Worm (Caenorhabditis elegans): ENCODE measurements around the gene B0303.11.

Gene B0303.11

DNA sequence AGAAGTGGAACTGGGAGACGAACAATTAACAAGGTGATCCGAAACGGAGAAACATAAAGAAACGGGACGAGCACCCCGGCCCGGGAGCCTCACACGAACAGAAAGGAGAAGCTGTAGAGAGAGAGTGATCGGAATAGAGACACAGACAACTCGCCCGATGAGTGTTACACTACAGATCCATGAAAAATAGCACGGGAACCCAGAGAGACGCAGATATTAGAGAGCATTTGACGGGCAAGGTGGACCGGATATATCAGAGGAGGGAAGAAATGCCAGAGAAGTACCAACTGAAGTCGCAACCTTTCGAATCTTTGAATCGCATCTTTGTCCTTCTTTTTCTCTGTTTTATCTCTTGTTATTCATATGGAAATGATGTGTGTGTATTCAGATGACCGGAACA, 25.8 kb downstream of the B0303.11 start, which contains the start of gene anmt-1:
Gene anmt-1 (plus strand): TSS at position 388 of the 400 bp plus-strand sequence.
- TF ChIP-seq hlh-1 (tag; optimal IDR thresholded peaks at IDR 0.05): peak; percentile 61
- no peak for TF ChIP-seq mab-5 (tag; optimal IDR thresholded peaks at IDR 0.05)
- peak; percentile 52 for TF ChIP-seq unc-120 (tag; optimal IDR thresholded peaks at IDR 0.05; ENCODE audit: poor library complexity, severe bottlenecking)
- TF ChIP-seq unc-62 (GFP tag; optimal IDR thresholded peaks at IDR 0.05): peak; percentile 42

DNA sequence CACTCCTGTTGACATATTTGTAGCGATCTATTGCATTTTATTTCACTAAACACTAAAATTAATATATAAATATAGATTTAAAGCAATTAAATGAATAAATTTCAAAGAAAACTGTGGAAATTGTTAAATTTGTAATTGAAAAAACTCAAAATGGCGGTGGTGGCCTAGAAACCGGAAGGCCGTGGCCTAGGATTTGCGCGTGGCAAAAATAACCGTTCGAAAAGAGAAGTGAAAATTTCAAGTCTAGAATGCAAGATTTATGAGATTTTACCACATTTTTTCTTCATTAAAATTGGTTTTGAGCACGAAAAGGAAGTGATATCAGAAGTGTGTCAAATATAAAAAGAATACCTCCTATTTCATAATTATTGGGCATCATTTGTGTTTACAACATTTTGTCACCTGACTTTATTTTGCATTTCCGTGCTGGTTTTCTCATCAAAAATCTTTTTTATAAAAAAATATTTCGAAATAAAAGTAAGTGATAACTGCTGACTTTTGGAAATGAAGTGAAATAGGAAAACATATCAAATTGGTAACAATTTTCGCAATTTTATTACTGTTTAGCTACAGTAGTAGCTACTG, 26.4 kb downstream of the B0303.11 start, which contains the start of gene fli-1:
Gene fli-1 (minus strand): TSS at position 58 of the 585 bp plus-strand sequence.
- TF ChIP-seq M03D4.4 (tag; optimal IDR thresholded peaks at IDR 0.05) (no peak), sptf-1 (tag; optimal IDR thresholded peaks at IDR 0.05) (peak; percentile 51), mab-5 (tag; optimal IDR thresholded peaks at IDR 0.05) (no peak)

DNA sequence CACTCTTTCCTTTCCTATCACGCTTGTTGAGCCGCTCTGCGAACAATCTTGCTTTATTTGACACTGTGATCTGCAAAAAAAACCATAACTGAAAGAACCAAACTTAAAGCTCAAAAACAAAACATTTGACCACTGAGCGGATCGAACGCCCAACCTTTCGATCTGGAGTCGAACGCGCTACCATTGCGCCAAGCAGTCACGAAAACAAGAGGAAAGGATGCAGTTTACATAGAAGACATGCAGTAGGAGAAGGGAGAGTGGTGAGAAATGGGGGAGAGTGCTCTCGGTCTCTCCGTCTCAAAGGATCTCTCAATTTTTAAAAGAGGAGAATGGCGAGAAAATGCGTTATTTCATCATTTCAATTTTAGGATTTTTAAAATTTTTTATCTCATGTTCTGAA, 31.8 kb downstream of the B0303.11 start:
- TF ChIP-seq zip-8 (tag; optimal IDR thresholded peaks at IDR 0.05): no peak
- peak; percentile 91 for TF ChIP-seq bed-3 (GFP tag; optimal IDR thresholded peaks at IDR 0.05)
- TF ChIP-seq tbx-8 (GFP tag; optimal IDR thresholded peaks at IDR 0.05): peak; percentile 89
- TF ChIP-seq hlh-1 (tag; optimal IDR thresholded peaks at IDR 0.05): peak; percentile 67
- peak; percentile 50 for TF ChIP-seq blmp-1 (tag; optimal IDR thresholded peaks at IDR 0.05)
- TF ChIP-seq lin-32 (GFP tag; optimal IDR thresholded peaks at IDR 0.05): peak; percentile 95
- peak; percentile 91 for TF ChIP-seq ham-2 (GFP tag; optimal IDR thresholded peaks at IDR 0.05)
- peak; percentile 20 for TF ChIP-seq nhr-2 (tag; optimal IDR thresholded peaks at IDR 0.05)
- TF ChIP-seq unc-39 (tag; optimal IDR thresholded peaks at IDR 0.05): peak; percentile 33
- TF ChIP-seq flh-1 (GFP tag; optimal IDR thresholded peaks at IDR 0.05): peak; percentile 87
- peak; percentile 61 for TF ChIP-seq ztf-11 (tag; optimal IDR thresholded peaks at IDR 0.05)
- TF ChIP-seq mls-2 (tag; optimal IDR thresholded peaks at IDR 0.05): peak; percentile 98
- no peak for TF ChIP-seq nhr-237 (tag; optimal IDR thresholded peaks at IDR 0.05)
- peak; percentile 22 for TF ChIP-seq lin-13 (tag; optimal IDR thresholded peaks at IDR 0.05)
- peak; percentile 61 for TF ChIP-seq elt-1 (tag; optimal IDR thresholded peaks at IDR 0.05; ENCODE audit: borderline replicate concordance, insufficient read depth)
- no peak for TF ChIP-seq nhr-76 (tag; optimal IDR thresholded peaks at IDR 0.05)
- TF ChIP-seq unc-62 (GFP tag; optimal IDR thresholded peaks at IDR 0.05): peak; percentile 43
- no peak for TF ChIP-seq mab-5 (tag; optimal IDR thresholded peaks at IDR 0.05)
- peak; percentile 79 for TF ChIP-seq nhr-28 (tag; optimal IDR thresholded peaks at IDR 0.05)
- TF ChIP-seq sem-2 (GFP tag; optimal IDR thresholded peaks at IDR 0.05): peak; percentile 94
- peak; percentile 98 for TF ChIP-seq sptf-1 (tag; optimal IDR thresholded peaks at IDR 0.05)
- peak; percentile 66 for TF ChIP-seq lsy-2 (tag; optimal IDR thresholded peaks at IDR 0.05)
- TF ChIP-seq pha-4 (tag; optimal IDR thresholded peaks at IDR 0.05): peak; percentile 62
- TF ChIP-seq unc-120 (tag; optimal IDR thresholded peaks at IDR 0.05; ENCODE audit: poor library complexity, severe bottlenecking): peak; percentile 90
- TF ChIP-seq M03D4.4 (tag; optimal IDR thresholded peaks at IDR 0.05): peak; percentile 96
- TF ChIP-seq ces-1 (GFP tag; optimal IDR thresholded peaks at IDR 0.05): peak; percentile 44
- peak; percentile 63 for TF ChIP-seq elt-3 (tag; optimal IDR thresholded peaks at IDR 0.05)
- TF ChIP-seq cnd-1 (tag; optimal IDR thresholded peaks at IDR 0.05): peak; percentile 95
- TF ChIP-seq mep-1 (tag; optimal IDR thresholded peaks at IDR 0.05): peak; percentile 60
- TF ChIP-seq ceh-43 (GFP tag; optimal IDR thresholded peaks at IDR 0.05): peak; percentile 93
- peak; percentile 97 for TF ChIP-seq ceh-83 (GFP tag; optimal IDR thresholded peaks at IDR 0.05)
- peak; percentile 22 for TF ChIP-seq nhr-12 (tag; optimal IDR thresholded peaks at IDR 0.05)
- TF ChIP-seq drap-1 (GFP tag; optimal IDR thresholded peaks at IDR 0.05): peak; percentile 98
- TF ChIP-seq ceh-39 (tag; optimal IDR thresholded peaks at IDR 0.05): peak; percentile 43
- no peak for TF ChIP-seq snpc-4 (tag; optimal IDR thresholded peaks at IDR 0.05)

DNA sequence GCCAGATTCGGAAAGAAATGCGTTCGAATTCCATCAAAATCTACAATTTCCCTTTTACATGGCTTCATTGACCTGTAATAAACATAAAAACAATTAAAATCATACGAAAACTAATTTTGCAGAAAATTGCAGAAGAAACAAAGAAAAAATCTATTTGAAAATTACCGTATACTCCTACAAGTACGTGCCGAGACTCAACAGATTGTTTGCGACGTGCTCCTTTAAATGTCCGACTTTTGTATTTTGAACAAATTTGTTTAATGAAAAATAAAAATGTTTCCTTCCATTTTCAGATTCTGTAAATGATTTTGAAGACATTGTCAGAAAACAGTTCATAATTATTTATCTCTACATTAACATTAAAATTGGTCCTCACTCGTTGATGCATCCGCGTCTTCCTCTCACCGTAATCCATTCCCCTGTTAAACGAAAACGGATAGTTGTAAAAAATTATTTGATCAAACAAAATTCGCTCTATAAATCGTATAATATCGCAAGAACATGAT, 35.2 kb downstream of the B0303.11 start, which contains the start of gene pgl-2:
Gene pgl-2 (minus strand): TSS at position 456 of the 506 bp plus-strand sequence.
- TF ChIP-seq M03D4.4 (tag; optimal IDR thresholded peaks at IDR 0.05): no peak
- no peak for TF ChIP-seq snpc-4 (tag; optimal IDR thresholded peaks at IDR 0.05)
- no peak for TF ChIP-seq bed-3 (GFP tag; optimal IDR thresholded peaks at IDR 0.05)
- TF ChIP-seq ham-2 (GFP tag; optimal IDR thresholded peaks at IDR 0.05): no peak
- no peak for TF ChIP-seq mep-1 (tag; optimal IDR thresholded peaks at IDR 0.05)
- TF ChIP-seq unc-120 (tag; optimal IDR thresholded peaks at IDR 0.05; ENCODE audit: poor library complexity, severe bottlenecking): no peak
- TF ChIP-seq nhr-12 (tag; optimal IDR thresholded peaks at IDR 0.05): no peak
- TF ChIP-seq hlh-1 (tag; optimal IDR thresholded peaks at IDR 0.05): no peak
- no peak for TF ChIP-seq cnd-1 (tag; optimal IDR thresholded peaks at IDR 0.05)
- no peak for TF ChIP-seq pha-4 (tag; optimal IDR thresholded peaks at IDR 0.05)
- TF ChIP-seq zip-8 (tag; optimal IDR thresholded peaks at IDR 0.05): no peak
